Fruit fly (Drosophila melanogaster) whole organism, wandering third instar larva: ENCODE results near the gene Corp.

Experiments
- Abd-B ChIP-seq: fragments of >200 bp; optimal IDR thresholded peaks from 2 replicates; lab custom pipeline; 2017; ENCODE audit warnings: missing biosample characterization, missing genetic modification characterization
- CG32264 ChIP-seq: fragments of 200-800 bp; sonication (Bioruptor generic); optimal IDR thresholded peaks from 2 replicates; lab custom pipeline; 2016; ENCODE audit warnings: missing biosample characterization, missing genetic modification characterization
- CrebA ChIP-seq: fragments of 200-800 bp; sonication (Bioruptor generic); optimal IDR thresholded peaks from 2 replicates; lab custom pipeline; 2016; ENCODE audit warnings: missing biosample characterization, mild to moderate bottlenecking, missing genetic modification characterization, borderline replicate concordance
- Dif ChIP-seq: fragments of 200-275, 200-300 bp; sonication (Bioruptor generic); optimal IDR thresholded peaks from 2 replicates; lab custom pipeline; 2018; ENCODE audit warnings: missing biosample characterization, missing genetic modification characterization; ENCODE audit not compliant: partially characterized antibody
- GATAd ChIP-seq: sonication (Bioruptor generic); optimal IDR thresholded peaks from 2 replicates; lab custom pipeline; 2016; ENCODE audit warnings: missing biosample characterization, missing genetic modification characterization
- HLH106 ChIP-seq: fragments of 200-800 bp; optimal IDR thresholded peaks from 3 replicates; lab custom pipeline; 2019; ENCODE audit warnings: missing biosample characterization, mild to moderate bottlenecking, missing genetic modification characterization, moderate library complexity
- Hnf4 ChIP-seq: fragments of 200-800 bp; sonication (Bioruptor generic); optimal IDR thresholded peaks from 2 replicates; lab custom pipeline; 2016; ENCODE audit warnings: missing biosample characterization, mild to moderate bottlenecking, missing genetic modification characterization
- Hr78 ChIP-seq: fragments of >200 bp; optimal IDR thresholded peaks from 2 replicates; lab custom pipeline; 2017; ENCODE audit warnings: missing biosample characterization, missing genetic modification characterization
- Hr83 ChIP-seq: fragments of 200-300 bp; sonication (Bioruptor generic); optimal IDR thresholded peaks from 2 replicates; lab custom pipeline; 2016; ENCODE audit warnings: missing biosample characterization, mild to moderate bottlenecking, missing genetic modification characterization, moderate library complexity; ENCODE audit not compliant: poor library complexity, severe bottlenecking
- Jra ChIP-seq: sonication (Bioruptor generic); optimal IDR thresholded peaks from 2 replicates; lab custom pipeline; 2016; ENCODE audit warnings: missing biosample characterization, missing genetic modification characterization
- Myc ChIP-seq: fragments of >200 bp; optimal IDR thresholded peaks from 2 replicates; lab custom pipeline; 2017
- N ChIP-seq: fragments of >200 bp; optimal IDR thresholded peaks from 2 replicates; lab custom pipeline; 2018; ENCODE audit warnings: missing biosample characterization, missing external identifiers, missing genetic modification characterization
- OdsH ChIP-seq: fragments of 200-800 bp; sonication (Bioruptor generic); optimal IDR thresholded peaks from 2 replicates; lab custom pipeline; 2016; ENCODE audit warnings: missing biosample characterization, mild to moderate bottlenecking, missing genetic modification characterization
- Rel ChIP-seq, 2 experiments: fragments of 200-800 bp; sonication (Bioruptor generic) in 1 of 2; optimal IDR thresholded peaks; 2 replicates in 1 of 2; 3 replicates in 1 of 2; lab custom pipeline; 2016 to 2019; ENCODE audit warnings: mild to moderate bottlenecking in 2 of 2, missing biosample characterization in 2 of 2, missing genetic modification characterization in 2 of 2, moderate library complexity in 1 of 2
- br ChIP-seq: fragments of 200-800 bp; sonication (Bioruptor generic); optimal IDR thresholded peaks from 2 replicates; lab custom pipeline; 2016; ENCODE audit warnings: missing biosample characterization, missing genetic modification characterization
- brk ChIP-seq: fragments of 200-800 bp; sonication (Bioruptor generic); optimal IDR thresholded peaks from 2 replicates; lab custom pipeline; 2016; ENCODE audit warnings: missing biosample characterization, mild to moderate bottlenecking, missing genetic modification characterization
- dl ChIP-seq, 2 experiments: fragments of 175-275, 200-275 bp in 1 of 2; fragments of 200-275 bp in 1 of 2; sonication (Bioruptor generic); optimal IDR thresholded peaks; lab custom pipeline; 2018; ENCODE audit warnings: mild to moderate bottlenecking in 2 of 2, missing biosample characterization in 2 of 2, missing genetic modification characterization in 2 of 2, moderate library complexity in 2 of 2; ENCODE audit not compliant: partially characterized antibody in 2 of 2, insufficient read depth in 1 of 2
- dmrt93B ChIP-seq: fragments of 200-800 bp; sonication (Bioruptor generic); optimal IDR thresholded peaks from 2 replicates; lab custom pipeline; 2018; ENCODE audit warnings: missing biosample characterization, mild to moderate bottlenecking, missing genetic modification characterization
- dsf ChIP-seq: sonication (Bioruptor generic); optimal IDR thresholded peaks from 2 replicates; lab custom pipeline; 2016; ENCODE audit warnings: missing biosample characterization, missing genetic modification characterization, borderline replicate concordance
- ey ChIP-seq: fragments of 200-800 bp; sonication (Bioruptor generic); optimal IDR thresholded peaks from 2 replicates; lab custom pipeline; 2016; ENCODE audit warnings: missing biosample characterization, missing genetic modification characterization
- foxo ChIP-seq, 2 experiments: fragments of 200-800 bp; sonication (Bioruptor generic); optimal IDR thresholded peaks; 2 replicates in 1 of 2; 3 replicates in 1 of 2; lab custom pipeline; 2016 to 2017; ENCODE audit warnings: missing biosample characterization in 2 of 2, missing genetic modification characterization in 2 of 2
- fru ChIP-seq: fragments of 200-800 bp; sonication (Bioruptor generic); optimal IDR thresholded peaks from 3 replicates; lab custom pipeline; 2016; ENCODE audit warnings: missing biosample characterization, mild to moderate bottlenecking, missing genetic modification characterization
- h ChIP-seq: fragments of 200-800 bp; sonication (Bioruptor generic); optimal IDR thresholded peaks from 3 replicates; lab custom pipeline; 2016; ENCODE audit warnings: missing biosample characterization, mild to moderate bottlenecking, missing genetic modification characterization
- jim ChIP-seq: fragments of 175-275, 200-325 bp; sonication (Bioruptor generic); optimal IDR thresholded peaks from 2 replicates; lab custom pipeline; 2016; ENCODE audit warnings: missing biosample characterization, mild to moderate bottlenecking, missing genetic modification characterization
- pan ChIP-seq: fragments of >200 bp; optimal IDR thresholded peaks from 2 replicates; lab custom pipeline; 2017
- psq ChIP-seq: fragments of 200-800 bp; sonication (Bioruptor generic); optimal IDR thresholded peaks from 3 replicates; lab custom pipeline; 2017; ENCODE audit warnings: missing biosample characterization, mild to moderate bottlenecking, missing genetic modification characterization, moderate library complexity
- rgr ChIP-seq: fragments of 200-800 bp; sonication (Bioruptor generic); optimal IDR thresholded peaks from 3 replicates; lab custom pipeline; 2016; ENCODE audit warnings: missing biosample characterization, mild to moderate bottlenecking, missing genetic modification characterization
- sage ChIP-seq: fragments of 200-800 bp; sonication (Bioruptor generic); optimal IDR thresholded peaks from 2 replicates; lab custom pipeline; 2016; ENCODE audit warnings: missing biosample characterization, mild to moderate bottlenecking, missing genetic modification characterization
- sv ChIP-seq: fragments of 200-800 bp; sonication (Bioruptor generic); optimal IDR thresholded peaks from 3 replicates; lab custom pipeline; 2016; ENCODE audit warnings: missing biosample characterization, missing genetic modification characterization
- usp ChIP-seq: fragments of >200 bp; optimal IDR thresholded peaks from 2 replicates; lab custom pipeline; 2017; ENCODE audit warnings: missing biosample characterization, missing genetic modification characterization
- woc ChIP-seq: sonication (Bioruptor generic); optimal IDR thresholded peaks from 2 replicates; lab custom pipeline; 2016; ENCODE audit warnings: missing biosample characterization, mild to moderate bottlenecking, missing genetic modification characterization

The Corp gene

DNA sequence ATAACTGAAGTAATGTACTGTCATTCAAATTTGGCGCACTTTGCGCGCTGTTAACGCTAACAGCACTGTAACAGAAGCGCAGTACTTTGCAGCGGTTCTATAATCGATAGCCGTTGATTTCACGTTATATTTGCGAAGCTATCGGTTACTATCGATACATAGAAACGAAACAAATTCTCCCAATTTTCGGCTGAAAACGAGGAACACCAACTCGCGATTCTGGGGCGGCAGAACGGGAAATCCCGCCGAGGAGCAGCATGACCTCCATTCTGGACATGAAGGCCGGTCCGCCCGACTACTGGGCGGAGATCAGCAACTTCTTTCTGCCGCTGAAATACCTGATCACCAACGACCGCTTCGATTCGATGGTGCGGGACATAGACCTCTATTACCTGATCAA lies 2.1 kb upstream of the Corp start, which contains the start of gene CG1636:
CG1636 (plus strand) TSS at position 122 of the 400 bp plus-strand sequence.
- TF ChIP-seq rgr (GFP tag; lab: Kevin White, UChicago) (no peak), Dif (GFP tag; lab: Kevin White, UChicago) (no peak), Rel (GFP tag; optimal IDR thresholded peaks at IDR 0.05; lab: Kevin White, UChicago) (no peak), Rel (tag; optimal IDR thresholded peaks at IDR 0.05; lab: Kevin White, UChicago) (peak; percentile 73)

DNA sequence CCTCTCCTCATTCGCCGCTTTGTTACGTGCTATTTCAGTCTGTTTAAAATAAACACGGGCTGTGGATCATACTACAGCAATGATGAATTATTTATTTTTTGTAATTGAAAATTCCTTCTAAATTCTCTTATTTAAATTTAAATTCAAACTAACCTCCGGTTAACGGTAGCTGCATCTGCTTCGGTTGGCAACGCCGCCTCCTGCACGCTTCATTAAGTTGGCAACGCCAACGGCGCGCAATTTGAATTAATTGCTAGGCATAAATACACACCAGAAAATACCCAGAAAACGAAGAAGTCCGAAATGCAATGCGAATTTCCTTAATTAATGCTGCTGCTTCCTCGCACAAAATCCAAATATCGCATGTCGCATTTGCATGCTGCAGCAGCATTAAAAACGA lies 5.9 kb downstream of the Corp start:
- peak; percentile 10 for TF ChIP-seq Myc (lab: Kevin White, UChicago)
- TF ChIP-seq Rel (GFP tag; optimal IDR thresholded peaks at IDR 0.05; lab: Kevin White, UChicago), result no peak
- TF ChIP-seq Rel (tag; optimal IDR thresholded peaks at IDR 0.05; lab: Kevin White, UChicago), result no peak
- TF ChIP-seq, all 38 proteins: peak for 1

DNA sequence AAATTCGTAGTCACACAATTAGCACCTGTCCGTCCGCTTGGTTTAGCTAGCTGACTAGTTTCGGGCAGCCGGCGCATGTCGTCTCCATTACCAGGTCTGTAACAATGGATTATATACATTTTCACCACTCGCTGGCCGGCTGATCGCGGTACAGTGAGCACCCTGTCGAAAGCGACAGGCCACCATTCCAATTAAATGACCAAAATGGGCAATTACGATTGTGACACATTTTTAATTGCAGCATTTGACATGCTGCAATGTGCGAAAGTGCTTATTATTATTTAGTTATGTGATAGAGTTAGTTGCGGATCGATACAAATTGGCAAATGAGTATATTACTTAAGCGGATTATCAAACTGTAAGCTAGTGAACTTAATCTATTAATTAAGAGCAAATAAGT lies 8.0 kb downstream of the Corp start:
- TF ChIP-seq dsf (GFP tag; lab: Kevin White, UChicago) (no peak), foxo (GFP tag; optimal IDR thresholded peaks at IDR 0.05; lab: Kevin White, UChicago) (peak in 1 of 2 experiments; percentile 10), Dif (GFP tag; lab: Kevin White, UChicago) (no peak), CG32264 (GFP tag; lab: Kevin White, UChicago) (no peak)

dm6 chrX:8259881-8260280 lies 11.3 kb downstream of the Corp start:
- TF ChIP-seq h (GFP tag; lab: Kevin White, UChicago) (peak; percentile 3), Rel (GFP tag; optimal IDR thresholded peaks at IDR 0.05; lab: Kevin White, UChicago) (no peak), Rel (tag; optimal IDR thresholded peaks at IDR 0.05; lab: Kevin White, UChicago) (no peak)
- TF ChIP-seq, all 38 proteins: peak for 1

dm6 chrX:8258281-8258802 lies 12.9 kb downstream of the Corp start:
- TF ChIP-seq foxo (GFP tag; optimal IDR thresholded peaks at IDR 0.05; lab: Kevin White, UChicago) (peak in 1 of 2 experiments; percentile 12), pan (lab: Kevin White, UChicago) (no peak)

DNA sequence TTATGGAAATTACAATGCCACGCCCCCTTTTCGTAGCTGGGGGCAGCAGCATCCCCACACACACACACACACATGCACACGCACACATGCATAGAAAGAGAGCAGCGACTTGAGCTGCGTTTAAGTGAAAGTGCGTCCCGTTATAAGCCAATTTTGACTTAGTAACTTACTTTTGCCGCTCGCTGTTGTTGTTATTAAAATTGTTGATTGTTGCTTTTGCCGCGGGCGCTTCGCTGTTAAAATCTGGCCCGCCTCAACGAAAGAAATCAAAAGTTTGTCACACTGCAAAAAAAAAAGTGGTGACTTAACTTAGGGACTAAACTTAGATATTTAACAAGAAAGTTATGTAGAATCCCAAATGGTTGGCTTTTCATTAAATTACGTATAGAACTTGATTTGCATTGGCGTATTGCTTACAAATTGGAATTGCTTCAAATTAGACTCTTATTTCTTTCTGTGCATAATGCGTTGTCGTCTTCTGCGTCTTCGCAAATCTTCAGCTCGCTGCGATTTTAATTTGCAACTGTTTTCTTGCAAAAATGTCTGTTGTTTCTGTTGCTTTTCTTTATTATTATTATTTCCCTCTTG lies 16.4 kb downstream of the Corp start:
- TF ChIP-seq ey (GFP tag; lab: Kevin White, UChicago), result peak; percentile 24
- peak; percentile 22 for TF ChIP-seq h (GFP tag; lab: Kevin White, UChicago)
- peak; percentile 14 for TF ChIP-seq br
- no peak for TF ChIP-seq brk
- no peak for TF ChIP-seq dsf (GFP tag; lab: Kevin White, UChicago)
- no peak for TF ChIP-seq Hr78
- peak in 1 of 2 experiments; percentile 33 for TF ChIP-seq foxo (GFP tag; optimal IDR thresholded peaks at IDR 0.05; lab: Kevin White, UChicago)
- TF ChIP-seq woc (GFP tag; lab: Kevin White, UChicago), result no peak
- TF ChIP-seq Hnf4 (GFP tag; lab: Kevin White, UChicago), result no peak
- TF ChIP-seq rgr (GFP tag; lab: Kevin White, UChicago), result no peak
- TF ChIP-seq OdsH (GFP tag; lab: Kevin White, UChicago), result no peak
- TF ChIP-seq fru (GFP tag; lab: Kevin White, UChicago), result peak; percentile 55
- TF ChIP-seq sv (GFP tag; lab: Kevin White, UChicago), result no peak
- no peak for TF ChIP-seq GATAd (GFP tag; lab: Kevin White, UChicago)

DNA sequence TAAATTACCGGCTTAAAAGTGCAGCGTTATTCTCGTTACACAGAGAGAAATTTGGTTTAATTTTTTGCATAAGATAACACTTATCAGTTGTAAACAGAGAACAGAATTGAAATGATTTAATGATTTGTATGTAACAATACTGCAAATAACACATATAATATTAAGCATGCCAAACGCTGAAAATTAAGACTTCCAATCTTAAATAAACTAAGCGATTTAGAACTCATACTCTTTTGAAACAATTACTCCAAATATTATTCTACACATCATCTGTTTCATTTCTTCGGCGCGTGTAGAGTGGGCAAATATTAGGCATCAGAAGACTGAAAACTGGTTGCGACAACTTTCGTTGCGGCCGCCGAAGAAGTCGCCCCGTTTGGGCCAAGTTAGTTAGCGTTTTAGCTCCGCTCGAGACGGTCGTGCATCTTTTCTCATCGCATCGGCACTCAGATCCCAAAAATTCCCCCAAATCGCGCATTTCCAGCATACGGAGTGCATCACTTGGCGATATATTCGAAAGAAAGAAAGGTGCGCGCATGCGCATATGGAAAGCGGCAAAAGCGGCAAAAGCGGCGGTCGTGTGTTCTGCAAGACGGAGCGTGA lies 18.8 kb downstream of the Corp start, which contains the start of gene CG1632:
CG1632 (plus strand) TSS at position 387 of the 603 bp plus-strand sequence.
- TF ChIP-seq OdsH (GFP tag; lab: Kevin White, UChicago), result peak; percentile 83
- TF ChIP-seq HLH106 (tag; lab: Kevin White, UChicago), result peak; percentile 86
- TF ChIP-seq dl (GFP tag; optimal IDR thresholded peaks at IDR 0.05; lab: Kevin White, UChicago; ENCODE audit: insufficient read depth in 1 of 2, partially characterized antibody in 2 of 2), result no peak
- TF ChIP-seq usp (GFP tag; lab: Kevin White, UChicago), result no peak
- no peak for TF ChIP-seq CrebA (GFP tag; lab: Kevin White, UChicago)
- peak; percentile 40 for TF ChIP-seq Jra (GFP tag; lab: Kevin White, UChicago)
- TF ChIP-seq h (GFP tag; lab: Kevin White, UChicago), result peak; percentile 87
- no peak for TF ChIP-seq Myc (lab: Kevin White, UChicago)
- peak; percentile 64 for TF ChIP-seq dmrt93B (GFP tag; lab: Kevin White, UChicago)
- no peak for TF ChIP-seq Hr78
- peak; percentile 63 for TF ChIP-seq sage (GFP tag; lab: Kevin White, UChicago)
- no peak for TF ChIP-seq Hnf4 (GFP tag; lab: Kevin White, UChicago)
- TF ChIP-seq pan (lab: Kevin White, UChicago), result no peak
- TF ChIP-seq foxo (GFP tag; optimal IDR thresholded peaks at IDR 0.05; lab: Kevin White, UChicago), result peak in 1 of 2 experiments; percentile 84
- TF ChIP-seq Abd-B (GFP tag; lab: Kevin White, UChicago), result no peak
- no peak for TF ChIP-seq jim (GFP tag; lab: Kevin White, UChicago)
- peak; percentile 61 for TF ChIP-seq psq (GFP tag; lab: Kevin White, UChicago)
- TF ChIP-seq Rel (GFP tag; optimal IDR thresholded peaks at IDR 0.05; lab: Kevin White, UChicago), result no peak
- peak; percentile 88 for TF ChIP-seq Rel (tag; optimal IDR thresholded peaks at IDR 0.05; lab: Kevin White, UChicago)
- TF ChIP-seq brk, result no peak
- TF ChIP-seq woc (GFP tag; lab: Kevin White, UChicago), result peak; percentile 83
- no peak for TF ChIP-seq N (GFP tag; lab: Kevin White, UChicago)
- TF ChIP-seq br, result peak; percentile 85
- TF ChIP-seq CG32264 (GFP tag; lab: Kevin White, UChicago), result peak; percentile 33
- TF ChIP-seq rgr (GFP tag; lab: Kevin White, UChicago), result peak; percentile 67
- TF ChIP-seq fru (GFP tag; lab: Kevin White, UChicago), result peak; percentile 88
- TF ChIP-seq Hr83 (GFP tag; lab: Kevin White, UChicago), result no peak
